Worm (Caenorhabditis elegans) whole organism, midembryonic: ENCODE data around the gene T23B5.3.

ENCODE experiments used
- T22C8.4 ChIP-seq: fragments of 200-800 bp; sonication (Bioruptor generic); IDR thresholded peaks from 2 replicates; pipeline ENCODE4 v1.3.6; 2022; ENCODE audit warnings: missing genetic modification characterization, missing compliant biosample characterization
- cog-1 ChIP-seq: sonication (generic microtip); optimal IDR thresholded peaks from 2 replicates; lab custom pipeline; 2016; ENCODE audit warnings: missing genetic modification characterization, missing compliant biosample characterization
- flt-1 ChIP-seq: fragments of 200-800 bp; sonication (Bioruptor generic); IDR thresholded peaks from 2 replicates; pipeline ENCODE4 v1.3.6; 2022; ENCODE audit warnings: missing genetic modification characterization, missing compliant biosample characterization
- klf-2 ChIP-seq: fragments of 200-800 bp; sonication (Bioruptor generic); conservative IDR thresholded peaks from 2 replicates; pipeline ENCODE4 v1.3.6; 2022; ENCODE audit warnings: missing genetic modification reagents, missing genetic modification characterization, missing compliant biosample characterization
- med-1 ChIP-seq: sonication (generic microtip); optimal IDR thresholded peaks from 2 replicates; lab custom pipeline; 2017; ENCODE audit warnings: missing genetic modification characterization, mild to moderate bottlenecking, missing compliant biosample characterization, antibody characterized with exemption, missing genetic modification reagents; ENCODE audit not compliant: insufficient read depth
- ref-1 ChIP-seq: fragments of 200-800 bp; sonication (Bioruptor generic); conservative IDR thresholded peaks from 2 replicates; pipeline ENCODE4 v1.3.6; 2022; ENCODE audit warnings: missing genetic modification reagents, missing genetic modification characterization, missing compliant biosample characterization
- tab-1 ChIP-seq: fragments of 200-800 bp; sonication (Bioruptor generic); IDR thresholded peaks from 2 replicates; pipeline ENCODE4 v1.3.6; 2022; ENCODE audit warnings: missing genetic modification characterization, missing compliant biosample characterization
- ztf-23 ChIP-seq: fragments of 200-800 bp; sonication (Bioruptor generic); IDR thresholded peaks from 2 replicates; pipeline ENCODE4 v1.3.6; 2022; ENCODE audit warnings: missing genetic modification reagents, missing genetic modification characterization, missing compliant biosample characterization
- ztf-29 ChIP-seq: fragments of 200-800 bp; sonication (Bioruptor generic); IDR thresholded peaks from 2 replicates; pipeline ENCODE4 v1.3.6; 2022; ENCODE audit warnings: missing genetic modification reagents, missing genetic modification characterization, missing compliant biosample characterization

The T23B5.3 gene

ce11 chrIV:12743680-12744079, 55.2 kb downstream of the T23B5.3 start:
- TF ChIP-seq tab-1 (GFP tag; lab: Robert Waterston, UW) (no peak), cog-1 (tag; lab: Kevin White, UChicago) (no peak), T22C8.4 (GFP tag; lab: Robert Waterston, UW) (no peak), klf-2 (no peak), ztf-23 (GFP tag; lab: Robert Waterston, UW) (no peak), med-1 (GFP tag; lab: Kevin White, UChicago) (no peak), flt-1 (GFP tag; lab: Robert Waterston, UW) (no peak), ref-1 (GFP tag; lab: Robert Waterston, UW) (no peak), ztf-29 (GFP tag; lab: Robert Waterston, UW) (no peak)

- TF ChIP-seq ztf-23 (GFP tag; lab: Robert Waterston, UW): no peak
- TF ChIP-seq T22C8.4 (GFP tag; lab: Robert Waterston, UW): no peak
- no peak for TF ChIP-seq ref-1 (GFP tag; lab: Robert Waterston, UW)
- no peak for TF ChIP-seq tab-1 (GFP tag; lab: Robert Waterston, UW)
- no peak for TF ChIP-seq cog-1 (tag; lab: Kevin White, UChicago)
These were observed 56.2 kb downstream of the T23B5.3 start, which contains the start of gene C36H8.1 for ce11 chrIV:12744713-12745112. TSS of gene C36H8.1 (minus strand) at chrIV:12744813.

- TF ChIP-seq med-1 (GFP tag; lab: Kevin White, UChicago): no peak
- TF ChIP-seq cog-1 (tag; lab: Kevin White, UChicago): no peak
- TF ChIP-seq tab-1 (GFP tag; lab: Robert Waterston, UW): no peak
- TF ChIP-seq ztf-29 (GFP tag; lab: Robert Waterston, UW): no peak
- TF ChIP-seq ztf-23 (GFP tag; lab: Robert Waterston, UW): no peak
- TF ChIP-seq T22C8.4 (GFP tag; lab: Robert Waterston, UW): no peak
- no peak for TF ChIP-seq ref-1 (GFP tag; lab: Robert Waterston, UW)
- TF ChIP-seq flt-1 (GFP tag; lab: Robert Waterston, UW): no peak
- no peak for TF ChIP-seq klf-2
These were observed 57.8 kb downstream of the T23B5.3 start, which contains the start of gene inx-6 for ce11 chrIV:12746284-12746683. TSS of gene inx-6 (plus strand) at chrIV:12746584.

ce11 chrIV:12748760-12749159, 60.3 kb downstream of the T23B5.3 start:
- TF ChIP-seq klf-2: no peak
- no peak for TF ChIP-seq ref-1 (GFP tag; lab: Robert Waterston, UW)
- TF ChIP-seq T22C8.4 (GFP tag; lab: Robert Waterston, UW): no peak
- TF ChIP-seq med-1 (GFP tag; lab: Kevin White, UChicago): no peak
- no peak for TF ChIP-seq flt-1 (GFP tag; lab: Robert Waterston, UW)
- no peak for TF ChIP-seq tab-1 (GFP tag; lab: Robert Waterston, UW)
- TF ChIP-seq ztf-23 (GFP tag; lab: Robert Waterston, UW): no peak
- TF ChIP-seq ztf-29 (GFP tag; lab: Robert Waterston, UW): no peak
- TF ChIP-seq cog-1 (tag; lab: Kevin White, UChicago): no peak
